Worm (Caenorhabditis elegans) whole organism, L4 larva: ENCODE measurements around the gene ZK829.1.

Experiments
- R02D3.7 ChIP-seq: fragments of 150-350 bp; sonication (generic microtip); optimal IDR thresholded peaks from 3 replicates; lab custom pipeline; 2014; ENCODE audit warnings: missing biosample characterization, missing genetic modification characterization
- T20F7.1 ChIP-seq: fragments of 200-800 bp; sonication (Bioruptor generic); optimal IDR thresholded peaks from 2 replicates; lab custom pipeline; 2018; ENCODE audit warnings: mild to moderate bottlenecking, missing genetic modification characterization, missing compliant biosample characterization
- T26A8.4 ChIP-seq: fragments of 200-800 bp; sonication (Bioruptor generic); IDR thresholded peaks from 2 replicates; pipeline ENCODE4 v1.3.6; 2022; ENCODE audit warnings: missing genetic modification characterization, missing compliant biosample characterization
- ZK337.2 ChIP-seq: fragments of 200-800 bp; sonication (Bioruptor generic); IDR thresholded peaks from 2 replicates; pipeline ENCODE4 v1.3.6; 2022; ENCODE audit warnings: missing genetic modification reagents, missing genetic modification characterization, missing compliant biosample characterization
- aha-1 ChIP-seq: fragments of 150-350 bp; peaks from one replicate; lab custom pipeline; 2014; ENCODE audit warnings: missing biosample characterization, missing genetic modification characterization
- attf-4 ChIP-seq: sonication (generic microtip); optimal IDR thresholded peaks from 3 replicates; lab custom pipeline; 2017; ENCODE audit warnings: missing biosample characterization, missing genetic modification characterization
- ceh-28 ChIP-seq: fragments of 150-350 bp; optimal IDR thresholded peaks from 2 replicates; lab custom pipeline; 2014; ENCODE audit warnings: missing biosample characterization, missing genetic modification reagents, missing genetic modification characterization
- ceh-44 ChIP-seq: fragments of 200-800 bp; sonication (Bioruptor generic); IDR thresholded peaks from 2 replicates; pipeline ENCODE4 v1.3.6; 2022; ENCODE audit warnings: missing genetic modification reagents, missing genetic modification characterization, missing compliant biosample characterization
- ceh-62 ChIP-seq: sonication (generic microtip); optimal IDR thresholded peaks from 2 replicates; lab custom pipeline; 2017; ENCODE audit warnings: missing biosample characterization, missing genetic modification characterization
- cey-2 ChIP-seq: sonication (generic microtip); optimal IDR thresholded peaks from 3 replicates; lab custom pipeline; 2017; ENCODE audit warnings: missing genetic modification characterization, mild to moderate bottlenecking, missing compliant biosample characterization, antibody characterized with exemption, borderline replicate concordance; ENCODE audit not compliant: insufficient read depth
- ctbp-1 ChIP-seq: fragments of 200-800 bp; sonication (Bioruptor generic); IDR thresholded peaks from 2 replicates; pipeline ENCODE4 v1.3.6; 2022; ENCODE audit warnings: missing genetic modification reagents, missing genetic modification characterization, missing compliant biosample characterization
- daf-19 ChIP-seq: fragments of 200-800 bp; sonication (Bioruptor generic); conservative IDR thresholded peaks from 2 replicates; pipeline ENCODE4 v1.3.6; 2022; ENCODE audit warnings: missing genetic modification characterization, missing compliant biosample characterization
- dpl-1 ChIP-seq: fragments of 150-350 bp; optimal IDR thresholded peaks from 2 replicates; lab custom pipeline; 2014; ENCODE audit warnings: missing biosample characterization, missing genetic modification reagents, missing genetic modification characterization
- egl-43 ChIP-seq: fragments of 200-800 bp; sonication (Bioruptor generic); IDR thresholded peaks from 2 replicates; pipeline ENCODE4 v1.3.6; 2022; ENCODE audit warnings: missing genetic modification reagents, missing genetic modification characterization, missing compliant biosample characterization
- fos-1 ChIP-seq: fragments of 150-350 bp; optimal IDR thresholded peaks from 2 replicates; lab custom pipeline; 2014; ENCODE audit warnings: missing biosample characterization, missing genetic modification characterization
- lin-13 ChIP-seq: fragments of 150-350 bp; optimal IDR thresholded peaks from 2 replicates; lab custom pipeline; 2014; ENCODE audit warnings: missing biosample characterization, missing genetic modification reagents, missing genetic modification characterization
- lin-15B ChIP-seq: fragments of 150-350 bp; sonication (generic microtip); optimal IDR thresholded peaks from 3 replicates; lab custom pipeline; 2014; ENCODE audit warnings: missing biosample characterization, missing genetic modification characterization
- lin-38 ChIP-seq: fragments of 200-800 bp; sonication (Bioruptor generic); IDR thresholded peaks from 2 replicates; pipeline ENCODE4 v1.3.6; 2022; ENCODE audit warnings: missing genetic modification reagents, missing genetic modification characterization, missing compliant biosample characterization
- lsy-2 ChIP-seq, 2 experiments: fragments of 150-350 bp in 1 of 2; sonication (generic microtip) in 1 of 2; optimal IDR thresholded peaks; 2 replicates each; lab custom pipeline; 2014 to 2017; ENCODE audit warnings: missing biosample characterization in 2 of 2, missing genetic modification characterization in 2 of 2
- mdl-1 ChIP-seq, 2 experiments: fragments of 150-350 bp in 1 of 2; sonication (generic microtip) in 1 of 2; optimal IDR thresholded peaks; 2 replicates each; lab custom pipeline; 2014 to 2017; ENCODE audit warnings: missing biosample characterization in 2 of 2, missing genetic modification characterization in 2 of 2
- mdt-29 ChIP-seq: fragments of 200-800 bp; sonication (Bioruptor generic); IDR thresholded peaks from 2 replicates; pipeline ENCODE4 v1.3.6; 2022; ENCODE audit warnings: missing genetic modification reagents, missing genetic modification characterization, missing compliant biosample characterization
- mxl-2 ChIP-seq: fragments of 200-800 bp; sonication (Bioruptor generic); conservative IDR thresholded peaks from 2 replicates; pipeline ENCODE4 v1.3.6; 2022; ENCODE audit warnings: missing genetic modification reagents, missing genetic modification characterization, missing compliant biosample characterization
- nhr-10 ChIP-seq: fragments of 150-350 bp; optimal IDR thresholded peaks from 2 replicates; lab custom pipeline; 2014; ENCODE audit warnings: missing biosample characterization, missing genetic modification characterization
- nhr-102 ChIP-seq: sonication (generic microtip); optimal IDR thresholded peaks from 2 replicates; lab custom pipeline; 2016; ENCODE audit warnings: mild to moderate bottlenecking, missing genetic modification characterization, moderate library complexity, missing compliant biosample characterization
- nhr-11 ChIP-seq: fragments of 150-350 bp; optimal IDR thresholded peaks from 2 replicates; lab custom pipeline; 2014; ENCODE audit warnings: missing biosample characterization, missing genetic modification characterization
- nhr-111 ChIP-seq: fragments of 200-800 bp; sonication (Bioruptor generic); optimal IDR thresholded peaks from 2 replicates; lab custom pipeline; 2018; ENCODE audit warnings: mild to moderate bottlenecking, missing genetic modification characterization, missing compliant biosample characterization
- nhr-41 ChIP-seq: fragments of 200-800 bp; sonication (Bioruptor generic); IDR thresholded peaks from 2 replicates; pipeline ENCODE4 v1.3.6; 2022; ENCODE audit warnings: missing genetic modification reagents, missing genetic modification characterization, missing compliant biosample characterization
- nhr-48 ChIP-seq: sonication (generic microtip); optimal IDR thresholded peaks from 2 replicates; lab custom pipeline; 2016; ENCODE audit warnings: mild to moderate bottlenecking, missing genetic modification characterization, missing compliant biosample characterization
- nhr-6 ChIP-seq: fragments of 150-350 bp; optimal IDR thresholded peaks from 2 replicates; lab custom pipeline; 2014; ENCODE audit warnings: missing biosample characterization, missing genetic modification characterization
- nhr-76 ChIP-seq: fragments of 150-350 bp; optimal IDR thresholded peaks from 2 replicates; lab custom pipeline; 2014; ENCODE audit warnings: missing biosample characterization, missing genetic modification characterization
- pqm-1 ChIP-seq: sonication (generic microtip); optimal IDR thresholded peaks from 2 replicates; lab custom pipeline; 2017; ENCODE audit warnings: missing biosample characterization, missing genetic modification characterization
- set-16 ChIP-seq: fragments of 200-800 bp; sonication (Bioruptor generic); IDR thresholded peaks from 2 replicates; pipeline ENCODE4 v1.3.6; 2022; ENCODE audit warnings: missing genetic modification reagents, missing genetic modification characterization, missing compliant biosample characterization
- snpc-1.2 ChIP-seq: fragments of 200-800 bp; sonication (Bioruptor generic); IDR thresholded peaks from 2 replicates; pipeline ENCODE4 v1.3.6; 2022; ENCODE audit warnings: missing genetic modification reagents, missing genetic modification characterization, missing compliant biosample characterization
- unc-130 ChIP-seq: sonication (generic microtip); optimal IDR thresholded peaks from 2 replicates; lab custom pipeline; 2016; ENCODE audit warnings: missing genetic modification reagents, missing genetic modification characterization, missing compliant biosample characterization
- unc-62 ChIP-seq, 3 experiments: fragments of 150-350 bp in 1 of 3; sonication (generic microtip); optimal IDR thresholded peaks in 2 of 3; peaks in 1 of 3; 1 replicate in 1 of 3; 2 replicates in 2 of 3; lab custom pipeline; 2014 to 2017; ENCODE audit warnings: missing biosample characterization in 3 of 3, missing genetic modification characterization in 3 of 3, missing genetic modification reagents in 3 of 3, missing genotype in 1 of 3
- zag-1 ChIP-seq: fragments of 150-350 bp; optimal IDR thresholded peaks from 2 replicates; lab custom pipeline; 2014; ENCODE audit warnings: missing biosample characterization, missing genetic modification characterization
- zfp-2 ChIP-seq: sonication (generic microtip); optimal IDR thresholded peaks from 2 replicates; lab custom pipeline; 2016; ENCODE audit warnings: mild to moderate bottlenecking, missing genetic modification characterization, missing compliant biosample characterization
- zfp-3 ChIP-seq: fragments of 200-800 bp; sonication (Bioruptor generic); conservative IDR thresholded peaks from 2 replicates; pipeline ENCODE4 v1.3.6; 2022; ENCODE audit warnings: missing genetic modification reagents, missing genetic modification characterization, missing compliant biosample characterization
- zip-11 ChIP-seq: fragments of 200-800 bp; sonication (Bioruptor generic); IDR thresholded peaks from 2 replicates; pipeline ENCODE4 v1.3.6; 2022; ENCODE audit warnings: missing genetic modification characterization, missing compliant biosample characterization
- zip-2 ChIP-seq: fragments of 150-350 bp; optimal IDR thresholded peaks from 2 replicates; lab custom pipeline; 2014; ENCODE audit warnings: missing biosample characterization, missing genetic modification characterization

Gene ZK829.1

DNA sequence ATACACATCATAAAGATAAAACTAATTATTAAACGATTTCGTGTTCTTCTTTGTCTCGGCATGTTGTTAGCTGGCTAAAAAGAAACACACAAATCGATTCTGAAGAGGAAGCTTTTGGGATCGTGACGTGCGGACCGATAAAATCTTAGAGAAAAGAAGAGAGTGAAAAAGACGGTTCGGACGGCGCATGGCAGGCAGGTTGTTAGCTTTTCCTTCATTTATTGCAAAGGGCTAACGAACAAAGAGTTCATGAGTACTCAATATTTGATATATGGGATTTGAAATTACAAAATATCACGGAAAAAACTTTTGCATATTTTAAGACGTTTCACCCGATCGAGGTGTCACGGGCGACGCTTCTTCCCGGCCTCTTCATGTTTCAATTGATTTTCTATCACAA lies 3.4 kb upstream of the ZK829.1 start, which contains the start of gene ZK829.3:
Gene ZK829.3, minus strand, starts transcription at position 101 of the 400 bp plus-strand sequence.
- no peak for TF ChIP-seq nhr-11 (tag; lab: Kevin White, UChicago)
- no peak for TF ChIP-seq zag-1 (tag; lab: Kevin White, UChicago)
- no peak for TF ChIP-seq T20F7.1 (GFP tag; lab: Kevin White, UChicago)
- no peak for TF ChIP-seq nhr-76 (tag; lab: Kevin White, UChicago)
- TF ChIP-seq attf-4 (tag; lab: Kevin White, UChicago) = no peak
- no peak for TF ChIP-seq lin-13 (GFP tag; lab: Kevin White, UChicago)
- no peak for TF ChIP-seq zip-11 (GFP tag; lab: Robert Waterston, UW)
- TF ChIP-seq lin-15B (tag; lab: Kevin White, UChicago) = no peak
- no peak for TF ChIP-seq ceh-28 (tag; lab: Kevin White, UChicago)
- TF ChIP-seq set-16 (GFP tag; lab: Robert Waterston, UW) = no peak
- no peak for TF ChIP-seq aha-1
- no peak for TF ChIP-seq nhr-102
- no peak for TF ChIP-seq mxl-2 (GFP tag; lab: Robert Waterston, UW)
- no peak for TF ChIP-seq nhr-10 (tag; lab: Kevin White, UChicago)
- no peak for TF ChIP-seq ceh-62
- no peak for TF ChIP-seq mdl-1 (tag; optimal IDR thresholded peaks at IDR 0.05; lab: Kevin White, UChicago)
- no peak for TF ChIP-seq R02D3.7 (tag; lab: Kevin White, UChicago)

DNA sequence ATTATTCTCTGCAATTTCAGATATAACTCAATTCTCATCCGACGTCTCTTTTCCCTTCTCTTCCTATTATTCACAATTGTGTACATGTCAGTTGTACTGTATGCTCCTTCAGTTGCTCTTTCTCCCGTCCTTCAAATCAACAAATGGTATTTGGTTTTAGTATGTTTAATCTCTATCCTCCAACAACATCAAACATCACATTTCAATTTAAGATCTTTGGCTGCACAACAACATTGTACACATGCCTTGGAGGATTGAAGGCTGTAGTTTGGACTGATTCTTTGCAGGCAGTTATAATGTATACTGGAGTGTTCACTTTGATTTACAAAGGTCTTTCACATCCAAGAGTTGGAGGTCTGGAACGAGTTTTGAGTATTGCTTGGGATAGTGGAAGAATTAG lies 3.7 kb downstream of the ZK829.1 start:
- TF ChIP-seq ceh-44 = no peak
- peak in 1 of 2 experiments; percentile 71 for TF ChIP-seq unc-62 (GFP tag; optimal IDR thresholded peaks at IDR 0.05 in 1 of 2; lab: Kevin White, UChicago)
- no peak for TF ChIP-seq unc-62 (tag; optimal IDR thresholded peaks at IDR 0.05; lab: Kevin White, UChicago)
- TF ChIP-seq zfp-3 = no peak
- TF ChIP-seq lin-38 (GFP tag; lab: Robert Waterston, UW) = no peak
- peak; percentile 38; the same call in 1 of the 2 replicates for TF ChIP-seq T26A8.4 (GFP tag; lab: Robert Waterston, UW)
- no peak for TF ChIP-seq nhr-48 (tag; lab: Kevin White, UChicago)
- no peak for TF ChIP-seq nhr-6 (tag; lab: Kevin White, UChicago)
- peak; percentile 27; the same call in 1 of the 2 replicates for TF ChIP-seq mdt-29 (GFP tag; lab: Robert Waterston, UW)
- TF ChIP-seq lsy-2 (tag; optimal IDR thresholded peaks at IDR 0.05; lab: Kevin White, UChicago) = no peak
- TF ChIP-seq pqm-1 (tag; lab: Kevin White, UChicago) = no peak

DNA sequence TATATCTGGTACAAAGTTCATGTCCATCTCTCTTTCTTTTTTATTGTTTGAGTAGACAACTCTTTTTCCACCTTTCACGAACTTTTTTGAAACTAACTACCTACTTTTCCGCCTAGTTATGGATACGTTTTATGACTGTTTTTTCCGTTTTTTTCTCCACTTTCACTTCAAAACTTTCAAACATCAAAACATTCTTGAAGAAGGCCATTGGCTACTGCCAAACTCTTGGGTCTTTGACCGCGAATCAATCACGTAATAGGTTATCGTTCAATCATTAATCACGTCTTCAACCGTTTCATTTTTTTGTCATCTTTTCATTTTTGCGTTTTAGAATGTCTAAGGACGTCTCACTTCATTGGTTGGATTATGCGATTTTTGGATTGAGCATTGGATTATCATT lies 5.1 kb downstream of the ZK829.1 start, which contains the start of gene slc-5A12:
Gene slc-5A12, plus strand, starts transcription at position 333 of the 400 bp plus-strand sequence.
- no peak for TF ChIP-seq dpl-1
- TF ChIP-seq egl-43 (GFP tag; lab: Robert Waterston, UW) = no peak

ce11 chrIV:11930572-11930971 lies 11.6 kb downstream of the ZK829.1 start, which contains the start of gene nhx-9:
TSS of gene nhx-9 (plus strand) at chrIV:11930872.
- TF ChIP-seq dpl-1 = no peak
- TF ChIP-seq nhr-41 (GFP tag; lab: Robert Waterston, UW) = no peak
- no peak for TF ChIP-seq zip-2
- TF ChIP-seq daf-19 (GFP tag; lab: Robert Waterston, UW) = no peak
- no peak for TF ChIP-seq ctbp-1 (GFP tag; lab: Robert Waterston, UW)
- TF ChIP-seq cey-2 = no peak
- no peak for TF ChIP-seq nhr-111 (GFP tag; lab: Kevin White, UChicago)
- no peak for TF ChIP-seq unc-130 (GFP tag; lab: Kevin White, UChicago)
- TF ChIP-seq snpc-1.2 (GFP tag; lab: Robert Waterston, UW) = no peak
- TF ChIP-seq fos-1 (tag; lab: Kevin White, UChicago) = no peak
- no peak for TF ChIP-seq zfp-2 (tag; lab: Kevin White, UChicago)
- TF ChIP-seq ZK337.2 (GFP tag; lab: Robert Waterston, UW) = no peak
- no peak for TF ChIP-seq T26A8.4 (GFP tag; lab: Robert Waterston, UW)
